Fruit fly (Drosophila melanogaster): ENCODE results near the gene Prestin.

dm6 chr3L:17849517-17849916, 58.1 kb downstream of the Prestin start, which contains the start of gene TrpRS-m:
- TF ChIP-seq CG12104 (GFP tag; optimal IDR thresholded peaks at IDR 0.05): no peak
- TF ChIP-seq CG14710 (tag; optimal IDR thresholded peaks at IDR 0.05): peak; percentile 4
- TF ChIP-seq gsb-n (tag; optimal IDR thresholded peaks at IDR 0.05): no peak
- no peak for TF ChIP-seq croc (GFP tag; conservative IDR thresholded peaks at IDR 0.05)
- TF ChIP-seq Poxn (GFP tag; IDR thresholded peaks at IDR 0.05): no peak
- TF ChIP-seq CG13296 (GFP tag; optimal IDR thresholded peaks at IDR 0.05): no peak
- TF ChIP-seq Dip2 (GFP tag; IDR thresholded peaks at IDR 0.05): no peak
- no peak for TF ChIP-seq Six4 (GFP tag; optimal IDR thresholded peaks at IDR 0.05)
